Fruit fly (Drosophila melanogaster): ENCODE measurements around the gene sd.

Gene sd

DNA sequence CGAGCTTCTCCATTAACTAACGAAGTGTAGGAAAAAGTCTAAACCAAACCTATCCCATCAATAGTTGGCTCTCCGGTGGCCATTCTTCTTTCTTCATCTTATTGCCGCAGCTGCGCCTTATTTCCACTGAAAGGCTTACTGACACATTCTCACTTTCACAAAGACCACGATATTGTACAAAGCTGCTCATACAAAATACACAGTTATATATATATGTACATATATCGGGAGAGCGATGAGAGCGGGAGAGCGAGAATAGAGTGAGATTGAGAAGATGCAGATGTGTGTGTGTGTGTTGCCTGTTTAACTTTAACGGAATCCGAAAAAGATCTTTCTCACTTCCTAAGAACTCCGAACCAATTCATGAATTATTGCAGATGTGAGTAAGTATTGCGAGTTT, 9.1 kb downstream of the sd start (continued):
- TF ChIP-seq twi (tag; optimal IDR thresholded peaks at IDR 0.05): no peak
- TF ChIP-seq sens (GFP tag): no peak
- TF ChIP-seq CG13624 (GFP tag; optimal IDR thresholded peaks at IDR 0.05): no peak
- TF ChIP-seq sd (tag; optimal IDR thresholded peaks at IDR 0.05): peak; percentile 66
- TF ChIP-seq slbo (GFP tag; IDR thresholded peaks at IDR 0.05): no peak
- no peak for TF ChIP-seq wek (GFP tag; optimal IDR thresholded peaks at IDR 0.05)
- TF ChIP-seq jigr1 (GFP tag; IDR thresholded peaks at IDR 0.05): no peak
- TF ChIP-seq odd (GFP tag; optimal IDR thresholded peaks at IDR 0.05): no peak
- TF ChIP-seq Abd-B (GFP tag; optimal IDR thresholded peaks at IDR 0.05): no peak
- no peak for TF ChIP-seq danr (GFP tag; IDR thresholded peaks at IDR 0.05)
- no peak for TF ChIP-seq crc (GFP tag; optimal IDR thresholded peaks at IDR 0.05)
- TF ChIP-seq hth (optimal IDR thresholded peaks at IDR 0.05): no peak
- no peak for TF ChIP-seq zen (tag; optimal IDR thresholded peaks at IDR 0.05)
- no peak for TF ChIP-seq nau (GFP tag; optimal IDR thresholded peaks at IDR 0.05)
- TF ChIP-seq pros (GFP tag; optimal IDR thresholded peaks at IDR 0.05): peak; percentile 61
- peak; percentile 62 for TF ChIP-seq lbe (GFP tag; optimal IDR thresholded peaks at IDR 0.05)
- TF ChIP-seq CG4730 (GFP tag; IDR thresholded peaks at IDR 0.05): no peak
- no peak for TF ChIP-seq CG11695 (GFP tag; IDR thresholded peaks at IDR 0.05)
- TF ChIP-seq CG8290 (GFP tag; optimal IDR thresholded peaks at IDR 0.05): no peak
- TF ChIP-seq CG8290 (tag; optimal IDR thresholded peaks at IDR 0.05): no peak
- no peak for TF ChIP-seq bab2 (GFP tag; optimal IDR thresholded peaks at IDR 0.05)
- no peak for TF ChIP-seq CG14050 (GFP tag; IDR thresholded peaks at IDR 0.05)
- TF ChIP-seq CG4404 (GFP tag; IDR thresholded peaks at IDR 0.05): no peak
- no peak for TF ChIP-seq Sox102F (GFP tag; optimal IDR thresholded peaks at IDR 0.05)
- TF ChIP-seq Optix (GFP tag; IDR thresholded peaks at IDR 0.05): no peak
- no peak for TF ChIP-seq sr (GFP tag; IDR thresholded peaks at IDR 0.05)
- no peak for TF ChIP-seq gsb (GFP tag; IDR thresholded peaks at IDR 0.05)
- TF ChIP-seq CG14965 (GFP tag; optimal IDR thresholded peaks at IDR 0.05; ENCODE audit: borderline replicate concordance): no peak
- TF ChIP-seq CG32767 (GFP tag; IDR thresholded peaks at IDR 0.05): no peak
- TF ChIP-seq CG7271 (tag; optimal IDR thresholded peaks at IDR 0.05): no peak
- peak; percentile 48 for TF ChIP-seq Med (GFP tag)
- TF ChIP-seq Antp (GFP tag; optimal IDR thresholded peaks at IDR 0.05): no peak
- TF ChIP-seq her (GFP tag; optimal IDR thresholded peaks at IDR 0.05): no peak
- TF ChIP-seq cg (GFP tag; optimal IDR thresholded peaks at IDR 0.05): peak; percentile 93
- no peak for TF ChIP-seq CG16779 (GFP tag; IDR thresholded peaks at IDR 0.05)
- no peak for TF ChIP-seq YL-1 (GFP tag; optimal IDR thresholded peaks at IDR 0.05)
- TF ChIP-seq bcd (GFP tag; optimal IDR thresholded peaks at IDR 0.05): no peak
- no peak for TF ChIP-seq slp2 (GFP tag; optimal IDR thresholded peaks at IDR 0.05)
- no peak for TF ChIP-seq CG3407 (GFP tag; optimal IDR thresholded peaks at IDR 0.05)
- peak; percentile 33 for TF ChIP-seq Blimp-1 (GFP tag; optimal IDR thresholded peaks at IDR 0.05)
- no peak for TF ChIP-seq CG10431 (GFP tag; optimal IDR thresholded peaks at IDR 0.05)
- no peak for TF ChIP-seq repo (GFP tag; optimal IDR thresholded peaks at IDR 0.05)
- 0 out of 3 replicates have a peak, but pooled peaks have one; percentile 16 for TF ChIP-seq ci (GFP tag; IDR thresholded peaks at IDR 0.05)
- no peak for TF ChIP-seq CG6689 (GFP tag; IDR thresholded peaks at IDR 0.05)
- no peak for TF ChIP-seq eve (GFP tag; optimal IDR thresholded peaks at IDR 0.05)
- TF ChIP-seq HmgZ (tag; optimal IDR thresholded peaks at IDR 0.05): no peak
- TF ChIP-seq Sin3A (optimal IDR thresholded peaks at IDR 0.05): no peak
- TF ChIP-seq CG6813 (GFP tag; optimal IDR thresholded peaks at IDR 0.05): no peak
- no peak for TF ChIP-seq sim (GFP tag; IDR thresholded peaks at IDR 0.05)
- TF ChIP-seq Doc2 (GFP tag; IDR thresholded peaks at IDR 0.05): no peak
- no peak for TF ChIP-seq ac (GFP tag; optimal IDR thresholded peaks at IDR 0.05)
